Worm (Caenorhabditis elegans): ENCODE results near the gene C06E1.9.

C06E1.9 gene

DNA sequence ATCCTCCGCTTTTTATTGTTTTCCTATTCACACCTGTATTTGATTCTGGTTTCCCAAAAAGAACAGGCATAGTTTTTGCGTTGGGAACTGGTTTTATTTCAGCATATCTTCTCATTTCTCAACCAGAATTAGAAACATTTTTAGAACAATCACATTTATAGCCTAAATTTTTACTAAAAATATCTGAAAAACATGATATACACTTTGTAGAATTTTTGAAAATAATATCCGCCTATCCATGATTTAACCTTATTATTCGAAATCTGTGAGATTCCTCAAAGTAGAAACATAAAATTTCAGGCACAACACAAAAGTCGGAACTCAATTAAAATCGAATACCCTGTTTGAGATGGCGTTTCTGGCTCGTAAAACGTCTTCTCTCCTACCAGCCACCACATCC is 48.7 kb downstream of the C06E1.9 start, which contains the start of gene acdh-6:
acdh-6 (plus strand) TSS at position 301 of the 400 bp plus-strand sequence.
- TF ChIP-seq unc-62 (GFP tag; optimal IDR thresholded peaks at IDR 0.05) = no peak

DNA sequence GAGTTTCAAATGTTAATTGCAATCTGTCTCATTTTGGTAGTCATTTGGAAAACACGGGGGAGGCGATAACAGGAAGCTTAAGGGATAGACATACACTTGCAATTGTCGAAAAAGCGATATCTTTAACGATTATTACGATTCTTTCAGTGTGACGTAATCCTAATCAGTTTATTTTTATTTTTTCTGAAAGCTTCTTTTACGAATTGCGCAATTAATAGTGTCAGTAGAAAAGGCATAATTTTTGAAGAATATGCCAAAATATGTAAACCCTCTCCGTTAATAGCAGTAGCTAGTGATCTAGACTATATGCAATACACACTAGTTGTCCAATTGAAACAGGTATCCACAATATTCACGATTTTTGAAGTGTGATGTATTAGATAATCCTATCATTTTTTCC is 49.2 kb downstream of the C06E1.9 start:
- TF ChIP-seq unc-62 (GFP tag; optimal IDR thresholded peaks at IDR 0.05) = no peak

ce11 chrIII:8556836-8557385 is 52.7 kb downstream of the C06E1.9 start, which contains the start of gene C02D5.2:
Gene C02D5.2 (plus strand): TSS chrIII:8557335.
- TF ChIP-seq unc-62 (GFP tag; optimal IDR thresholded peaks at IDR 0.05) = no peak

All from whole organism, dauer.